Fruit fly (Drosophila melanogaster): ENCODE measurements around the gene CG7031.

Gene CG7031

DNA sequence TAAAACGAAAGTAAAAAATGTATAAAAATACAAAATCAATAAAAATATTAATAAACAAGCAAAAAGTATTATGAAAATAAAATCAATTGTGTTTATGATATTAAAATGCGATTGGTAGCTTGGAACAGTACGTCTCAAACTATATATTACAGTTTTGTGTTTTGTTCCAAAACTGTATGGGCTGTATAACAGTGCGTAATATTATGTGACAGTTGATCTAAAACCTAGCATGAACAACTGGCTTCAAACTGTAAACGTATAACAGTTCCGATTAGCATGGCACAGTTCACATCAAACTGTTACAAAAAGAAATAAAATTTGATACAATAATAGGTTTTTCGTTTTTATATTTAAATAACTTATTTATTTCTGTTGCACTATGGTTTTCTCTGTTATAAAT lies 10.1 kb upstream of the CG7031 start (continued):
- TF ChIP-seq Dref (GFP tag; IDR thresholded peaks at IDR 0.05) (no peak), CG18619 (GFP tag; optimal IDR thresholded peaks at IDR 0.05) (no peak), CG8924 (tag; optimal IDR thresholded peaks at IDR 0.05) (no peak), CG5180 (GFP tag; optimal IDR thresholded peaks at IDR 0.05) (no peak), nerfin-1 (tag; optimal IDR thresholded peaks at IDR 0.05) (no peak), schlank (tag; optimal IDR thresholded peaks at IDR 0.05) (no peak), CG7786 (GFP tag; optimal IDR thresholded peaks at IDR 0.05) (no peak), CG11560 (tag; IDR thresholded peaks at IDR 0.05) (no peak), Awh (GFP tag; IDR thresholded peaks at IDR 0.05) (no peak), h (optimal IDR thresholded peaks at IDR 0.05) (no peak), Ets65A (GFP tag) (peak; percentile 39), Lhr (GFP tag; optimal IDR thresholded peaks at IDR 0.05) (no peak), CG10959 (GFP tag; IDR thresholded peaks at IDR 0.05) (no peak), hb (GFP tag; IDR thresholded peaks at IDR 0.05; ENCODE audit: partially characterized antibody) (peak; percentile 68; the same call in 2 of the 3 replicates), Oaz (GFP tag; IDR thresholded peaks at IDR 0.05) (no peak), CG12659 (GFP tag; optimal IDR thresholded peaks at IDR 0.05) (no peak), Spps (tag; optimal IDR thresholded peaks at IDR 0.05) (no peak), ken (GFP tag; IDR thresholded peaks at IDR 0.05) (no peak), lbe (GFP tag; optimal IDR thresholded peaks at IDR 0.05) (no peak), ac (GFP tag; optimal IDR thresholded peaks at IDR 0.05) (no peak), Six4 (GFP tag; optimal IDR thresholded peaks at IDR 0.05) (no peak), Eip74EF (GFP tag; optimal IDR thresholded peaks at IDR 0.05) (no peak), sens (GFP tag) (no peak), CG17568 (GFP tag; optimal IDR thresholded peaks at IDR 0.05) (no peak), CG9215 (GFP tag; IDR thresholded peaks at IDR 0.05) (no peak), Atf-2 (GFP tag; optimal IDR thresholded peaks at IDR 0.05) (no peak), tap (tag; optimal IDR thresholded peaks at IDR 0.05) (no peak), CG7928 (GFP tag; optimal IDR thresholded peaks at IDR 0.05) (no peak), bowl (GFP tag; IDR thresholded peaks at IDR 0.05) (no peak), shn (GFP tag; optimal IDR thresholded peaks at IDR 0.05) (no peak), D19B (GFP tag; optimal IDR thresholded peaks at IDR 0.05) (no peak), CG7271 (tag; optimal IDR thresholded peaks at IDR 0.05) (no peak), inv (GFP tag; IDR thresholded peaks at IDR 0.05; ENCODE audit: partially characterized antibody) (peak; percentile 62; the same call in 1 of the 2 replicates), pzg (GFP tag; optimal IDR thresholded peaks at IDR 0.05) (no peak), danr (GFP tag; IDR thresholded peaks at IDR 0.05) (no peak), CG9797 (GFP tag; optimal IDR thresholded peaks at IDR 0.05) (no peak), CG6654 (GFP tag; optimal IDR thresholded peaks at IDR 0.05) (peak; percentile 100), CG6272 (GFP tag; IDR thresholded peaks at IDR 0.05) (no peak), gro (GFP tag; optimal IDR thresholded peaks at IDR 0.05) (no peak), otp (GFP tag; IDR thresholded peaks at IDR 0.05) (no peak), Xrp1 (GFP tag; IDR thresholded peaks at IDR 0.05) (no peak), CG10543 (GFP tag; optimal IDR thresholded peaks at IDR 0.05) (no peak), Sry-δ (GFP tag; optimal IDR thresholded peaks at IDR 0.05) (no peak), da (GFP tag; optimal IDR thresholded peaks at IDR 0.05) (no peak), CG12942 (GFP tag; optimal IDR thresholded peaks at IDR 0.05) (no peak), slou (GFP tag; optimal IDR thresholded peaks at IDR 0.05) (no peak), CG13287 (GFP tag; IDR thresholded peaks at IDR 0.05; ENCODE audit: partially characterized antibody) (no peak), CG14014 (GFP tag; IDR thresholded peaks at IDR 0.05) (no peak), CG11085 (GFP tag; IDR thresholded peaks at IDR 0.05) (no peak), HLH54F (GFP tag; optimal IDR thresholded peaks at IDR 0.05) (no peak), CG18599 (GFP tag; optimal IDR thresholded peaks at IDR 0.05) (no peak), CG31224 (GFP tag; IDR thresholded peaks at IDR 0.05) (no peak), ftz-f1 (GFP tag; optimal IDR thresholded peaks at IDR 0.05) (no peak)
